Worm (Caenorhabditis elegans) whole organism, L3 larva: ENCODE results near the gene twk-13.

Experiments
- R02D3.7 ChIP-seq: fragments of 150-350 bp; optimal IDR thresholded peaks from 2 replicates; lab custom pipeline; 2014; ENCODE audit warnings: missing biosample characterization, missing genetic modification characterization
- ZK546.5 ChIP-seq: sonication (generic microtip); optimal IDR thresholded peaks from 2 replicates; lab custom pipeline; 2017; ENCODE audit warnings: missing biosample characterization, missing genetic modification characterization
- aly-2 ChIP-seq: fragments of 150-350 bp; optimal IDR thresholded peaks from 2 replicates; lab custom pipeline; 2014; ENCODE audit warnings: missing biosample characterization, missing genetic modification characterization
- ama-1 ChIP-seq: fragments of 150-350 bp; optimal IDR thresholded peaks from 2 replicates; lab custom pipeline; 2018
- ceh-82 ChIP-seq: fragments of 150-350 bp; optimal IDR thresholded peaks from 2 replicates; lab custom pipeline; 2014; ENCODE audit warnings: missing biosample characterization, missing genetic modification characterization
- daf-12 ChIP-seq: fragments of 150-350 bp; optimal IDR thresholded peaks from 2 replicates; lab custom pipeline; 2014; ENCODE audit warnings: missing biosample characterization, missing genetic modification reagents, missing genetic modification characterization
- egl-27 ChIP-seq: sonication (generic microtip); optimal IDR thresholded peaks from 4 replicates; lab custom pipeline; 2017; ENCODE audit warnings: missing biosample characterization, missing genetic modification reagents, missing genetic modification characterization
- egl-5 ChIP-seq: fragments of 150-350 bp; optimal IDR thresholded peaks from 2 replicates; lab custom pipeline; 2017; ENCODE audit warnings: missing biosample characterization, missing genetic modification reagents, missing genetic modification characterization, inconsistent platforms
- elt-1 ChIP-seq: fragments of 150-350 bp; optimal IDR thresholded peaks from 2 replicates; lab custom pipeline; 2014; ENCODE audit warnings: missing biosample characterization, missing genetic modification characterization
- elt-2 ChIP-seq: sonication (generic microtip); optimal IDR thresholded peaks from 2 replicates; lab custom pipeline; 2016; ENCODE audit warnings: missing genetic modification reagents, mild to moderate bottlenecking, missing genetic modification characterization, missing compliant biosample characterization
- elt-3 ChIP-seq, 3 experiments: fragments of 150-350 bp in 1 of 3; sonication (generic microtip) in 2 of 3; optimal IDR thresholded peaks; 2 replicates in 2 of 3; 4 replicates in 1 of 3; lab custom pipeline; 2014 to 2017; ENCODE audit warnings: missing biosample characterization in 3 of 3, missing genetic modification characterization in 3 of 3
- eor-1 ChIP-seq, 2 experiments: fragments of 150-350 bp; optimal IDR thresholded peaks; 2 replicates each; lab custom pipeline; 2014 to 2018; ENCODE audit warnings: missing biosample characterization in 2 of 2, missing genetic modification characterization in 2 of 2
- fkh-10 ChIP-seq: sonication (generic microtip); optimal IDR thresholded peaks from 2 replicates; lab custom pipeline; 2017; ENCODE audit warnings: missing biosample characterization, missing genetic modification reagents, missing genetic modification characterization
- fkh-2 ChIP-seq: fragments of 150-350 bp; optimal IDR thresholded peaks from 2 replicates; lab custom pipeline; 2014; ENCODE audit warnings: missing biosample characterization, missing genetic modification reagents, missing genetic modification characterization
- fos-1 ChIP-seq: fragments of 150-350 bp; optimal IDR thresholded peaks from 2 replicates; lab custom pipeline; 2014; ENCODE audit warnings: missing biosample characterization, missing genetic modification characterization
- lin-15B ChIP-seq: fragments of 150-350 bp; optimal IDR thresholded peaks from 2 replicates; lab custom pipeline; 2014; ENCODE audit warnings: missing biosample characterization, missing genetic modification characterization
- lin-39 ChIP-seq: fragments of 150-350 bp; optimal IDR thresholded peaks from 2 replicates; lab custom pipeline; 2018; ENCODE audit warnings: missing biosample characterization, missing genetic modification reagents, missing genetic modification characterization
- lsy-12 ChIP-seq: sonication (generic microtip); optimal IDR thresholded peaks from 2 replicates; lab custom pipeline; 2016; ENCODE audit warnings: mild to moderate bottlenecking, missing genetic modification characterization, missing compliant biosample characterization
- mdl-1 ChIP-seq: fragments of 150-350 bp; optimal IDR thresholded peaks from 2 replicates; lab custom pipeline; 2014; ENCODE audit warnings: missing biosample characterization, missing genetic modification characterization
- nfya-1 ChIP-seq: sonication (generic microtip); optimal IDR thresholded peaks from 2 replicates; lab custom pipeline; 2017; ENCODE audit warnings: missing genetic modification characterization, mild to moderate bottlenecking, missing compliant biosample characterization, antibody characterized with exemption, moderate library complexity; ENCODE audit not compliant: insufficient read depth
- nhr-11 ChIP-seq: fragments of 150-350 bp; optimal IDR thresholded peaks from 2 replicates; lab custom pipeline; 2014; ENCODE audit warnings: missing biosample characterization, missing genetic modification characterization
- nhr-23 ChIP-seq: fragments of 150-350 bp; optimal IDR thresholded peaks from 2 replicates; lab custom pipeline; 2014; ENCODE audit warnings: missing biosample characterization, missing genetic modification reagents, missing genetic modification characterization
- nhr-237 ChIP-seq: fragments of 150-350 bp; optimal IDR thresholded peaks from 2 replicates; lab custom pipeline; 2014; ENCODE audit warnings: missing biosample characterization, missing genetic modification characterization
- nhr-25 ChIP-seq: sonication (generic microtip); optimal IDR thresholded peaks from 2 replicates; lab custom pipeline; 2017; ENCODE audit warnings: missing biosample characterization, missing genetic modification characterization
- nhr-43 ChIP-seq: sonication (generic microtip); optimal IDR thresholded peaks from 2 replicates; lab custom pipeline; 2016; ENCODE audit warnings: mild to moderate bottlenecking, missing genetic modification characterization, missing compliant biosample characterization; ENCODE audit not compliant: poor library complexity, severe bottlenecking
- nhr-77 ChIP-seq: fragments of 150-350 bp; optimal IDR thresholded peaks from 2 replicates; lab custom pipeline; 2014; ENCODE audit warnings: missing biosample characterization, missing genetic modification characterization
- pha-4 ChIP-seq: fragments of 150-350 bp; optimal IDR thresholded peaks from 2 replicates; lab custom pipeline; 2014; ENCODE audit warnings: missing biosample characterization, missing genetic modification reagents, missing genetic modification characterization
- pqm-1 ChIP-seq: fragments of 150-350 bp; optimal IDR thresholded peaks from 2 replicates; lab custom pipeline; 2017; ENCODE audit warnings: missing biosample characterization, missing genetic modification characterization, inconsistent platforms
- sea-2 ChIP-seq: fragments of 150-350 bp; sonication (generic microtip); optimal IDR thresholded peaks from 4 replicates; lab custom pipeline; 2014; ENCODE audit warnings: missing biosample characterization, missing genetic modification reagents, missing genetic modification characterization
- snpc-4 ChIP-seq: fragments of 150-350 bp; optimal IDR thresholded peaks from 2 replicates; lab custom pipeline; 2014; ENCODE audit warnings: missing biosample characterization, missing genetic modification characterization
- unc-39 ChIP-seq: sonication (generic microtip); optimal IDR thresholded peaks from 4 replicates; lab custom pipeline; 2017; ENCODE audit warnings: missing biosample characterization, missing genetic modification characterization
- unc-62 ChIP-seq: fragments of 150-350 bp; sonication (generic microtip); optimal IDR thresholded peaks from 4 replicates; lab custom pipeline; 2014; ENCODE audit warnings: missing biosample characterization, missing genetic modification reagents, missing genetic modification characterization
- zag-1 ChIP-seq: fragments of 150-350 bp; optimal IDR thresholded peaks from 2 replicates; lab custom pipeline; 2014; ENCODE audit warnings: missing biosample characterization, missing genetic modification characterization
- ztf-11 ChIP-seq: fragments of 150-350 bp; optimal IDR thresholded peaks from 2 replicates; lab custom pipeline; 2014; ENCODE audit warnings: missing biosample characterization, missing genetic modification characterization

The twk-13 gene

DNA sequence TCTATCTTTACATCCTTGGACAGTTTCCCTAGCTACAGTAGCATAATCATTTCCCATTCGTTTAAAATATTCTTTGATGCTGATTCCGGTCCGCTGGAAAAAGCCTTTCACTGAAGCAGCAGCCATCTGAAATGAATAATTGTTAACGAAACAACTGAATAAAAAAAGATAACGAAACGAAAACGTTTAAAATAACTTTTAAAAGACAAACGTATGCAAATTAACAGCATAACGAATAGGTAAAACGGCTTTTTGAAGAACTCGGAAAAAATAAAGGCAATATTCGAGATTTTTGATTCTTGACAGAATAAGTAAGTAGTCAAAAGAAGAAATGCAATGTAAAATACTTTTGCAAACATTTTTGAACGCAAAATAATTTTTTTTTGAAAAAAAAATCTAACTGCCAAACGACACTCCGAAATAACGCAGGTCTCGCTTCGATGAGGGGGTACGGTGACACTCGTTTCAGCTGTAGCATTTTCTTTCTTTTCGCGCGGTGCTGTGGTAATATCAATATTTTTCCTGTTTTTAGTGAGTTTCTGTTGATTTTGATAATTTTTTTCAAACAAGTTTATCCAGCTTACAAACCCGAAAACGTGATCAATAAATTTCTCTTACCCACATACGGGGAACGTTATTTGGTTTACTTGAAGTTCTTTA is 19.8 kb downstream of the twk-13 start, which contains the start of the genes R04F11.5 and R04F11.2 (continued):
- TF ChIP-seq elt-3 (tag; optimal IDR thresholded peaks at IDR 0.05; lab: Kevin White, UChicago) = no peak
- TF ChIP-seq fos-1 (tag; lab: Kevin White, UChicago) = no peak
- TF ChIP-seq snpc-4 = peak; percentile 81
- no peak for TF ChIP-seq egl-27 (tag; lab: Kevin White, UChicago)
- TF ChIP-seq nhr-77 (tag; lab: Kevin White, UChicago) = no peak
- TF ChIP-seq daf-12 (tag; lab: Kevin White, UChicago) = no peak
- peak; percentile 41 for TF ChIP-seq R02D3.7 (tag; lab: Kevin White, UChicago)
- TF ChIP-seq zag-1 (tag; lab: Kevin White, UChicago) = no peak
- TF ChIP-seq nhr-23 = no peak
- TF ChIP-seq ZK546.5 (tag; lab: Kevin White, UChicago) = no peak
- no peak for TF ChIP-seq pqm-1
- TF ChIP-seq eor-1 (tag; optimal IDR thresholded peaks at IDR 0.05; lab: Kevin White, UChicago) = peak in 1 of 2 experiments; percentile 4
- TF ChIP-seq ama-1 (lab: Kevin White, UChicago) = peak; percentile 51
- peak; percentile 79 for TF ChIP-seq lin-39 (tag; lab: Kevin White, UChicago)
- no peak for TF ChIP-seq ztf-11 (tag; lab: Kevin White, UChicago)
- peak; percentile 14 for TF ChIP-seq nhr-43 (tag; lab: Kevin White, UChicago)
- peak; percentile 50 for TF ChIP-seq elt-2 (tag; lab: Kevin White, UChicago)
- peak; percentile 45 for TF ChIP-seq elt-1 (tag; lab: Kevin White, UChicago)

DNA sequence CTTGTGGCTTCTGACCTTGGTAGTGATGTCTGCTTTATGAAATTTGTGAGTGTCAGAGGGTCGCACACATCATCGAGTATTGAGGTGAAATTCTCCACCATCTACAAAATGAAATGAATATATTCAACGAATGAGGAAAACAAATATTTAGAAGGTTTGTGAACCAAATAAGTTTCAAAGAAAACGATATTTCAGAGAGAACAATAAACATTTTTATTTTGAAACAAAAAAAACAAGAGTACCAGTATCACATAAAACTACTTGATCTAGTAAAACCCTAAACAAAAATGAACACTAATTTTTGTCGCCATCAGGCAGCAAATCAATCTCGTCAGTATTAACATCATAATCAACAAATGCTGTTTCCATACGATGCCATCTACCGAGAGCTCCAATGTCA is 20.7 kb downstream of the twk-13 start, which contains the start of gene R04F11.3:
Gene R04F11.3, minus strand, starts transcription at position 101 of the 400 bp plus-strand sequence.
- TF ChIP-seq egl-5 (tag; lab: Kevin White, UChicago) = no peak
- TF ChIP-seq elt-2 (tag; lab: Kevin White, UChicago) = no peak
- TF ChIP-seq ztf-11 (tag; lab: Kevin White, UChicago) = no peak
- TF ChIP-seq lin-15B (tag; lab: Kevin White, UChicago) = no peak
- no peak for TF ChIP-seq pha-4 (tag; lab: Kevin White, UChicago)

DNA sequence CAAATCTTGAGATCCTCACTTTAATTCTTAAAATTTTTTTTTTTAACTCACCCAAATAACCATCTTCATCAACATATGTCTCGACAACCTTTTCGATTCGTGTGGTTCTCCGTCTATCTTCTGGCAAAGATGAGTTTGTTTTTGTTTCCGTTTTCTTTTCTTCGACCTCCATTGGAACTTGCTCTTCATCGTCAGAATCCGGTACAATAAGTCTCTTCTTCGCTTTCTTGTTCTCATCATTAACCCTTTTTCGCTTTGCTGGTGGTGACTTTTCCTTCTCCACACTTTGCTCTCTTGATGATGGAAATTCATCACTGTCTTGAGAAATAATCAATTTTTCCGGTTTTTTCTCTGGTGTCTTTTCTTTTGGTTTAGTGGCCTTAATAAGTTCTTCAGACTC is 21.7 kb downstream of the twk-13 start:
- TF ChIP-seq ama-1 (lab: Kevin White, UChicago) (no peak), ZK546.5 (tag; lab: Kevin White, UChicago) (no peak), unc-39 (tag; lab: Kevin White, UChicago) (no peak), ceh-82 (no peak), fkh-2 (tag; lab: Kevin White, UChicago) (no peak), snpc-4 (no peak), fos-1 (tag; lab: Kevin White, UChicago) (no peak), sea-2 (no peak), elt-3 (tag; optimal IDR thresholded peaks at IDR 0.05; lab: Kevin White, UChicago) (no peak), pha-4 (tag; lab: Kevin White, UChicago) (no peak), nhr-25 (tag; lab: Kevin White, UChicago) (no peak), nhr-11 (no peak), mdl-1 (tag; lab: Kevin White, UChicago) (no peak), pqm-1 (no peak), lsy-12 (tag; lab: Kevin White, UChicago) (no peak), nfya-1 (tag; lab: Kevin White, UChicago) (no peak), unc-62 (GFP tag; lab: Kevin White, UChicago) (no peak)
- TF ChIP-seq, all 47 proteins: peak for 0

DNA sequence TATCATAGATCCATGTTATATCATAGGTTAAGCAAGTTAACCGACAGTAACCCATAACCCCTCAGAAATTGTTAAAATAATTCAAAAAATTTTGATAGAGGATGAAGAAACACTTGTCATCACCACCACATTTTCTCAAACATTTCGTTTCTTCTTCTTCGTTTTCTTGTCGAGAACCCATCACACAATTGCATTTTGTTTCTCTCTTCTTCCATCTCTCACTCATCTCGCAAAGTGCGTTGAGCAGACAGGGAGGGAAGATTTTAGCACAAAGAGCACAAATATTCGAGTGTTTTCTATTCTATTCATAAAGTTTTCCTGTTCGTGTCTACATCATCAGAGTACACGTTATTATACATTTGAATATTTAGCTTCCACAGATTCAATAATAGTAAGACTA is 23.4 kb downstream of the twk-13 start:
- TF ChIP-seq nfya-1 (tag; lab: Kevin White, UChicago) = peak; percentile 8
- no peak for TF ChIP-seq nhr-237
- no peak for TF ChIP-seq egl-5 (tag; lab: Kevin White, UChicago)
- no peak for TF ChIP-seq elt-1 (tag; lab: Kevin White, UChicago)
- no peak for TF ChIP-seq ceh-82
- TF ChIP-seq snpc-4 = no peak
- peak; percentile 39 for TF ChIP-seq fkh-10 (GFP tag; lab: Kevin White, UChicago)
- no peak for TF ChIP-seq aly-2 (tag; lab: Kevin White, UChicago)
